Worm (Caenorhabditis elegans): ENCODE measurements around the gene his-71.

- no peak for TF ChIP-seq unc-55 (GFP tag; optimal IDR thresholded peaks at IDR 0.05)
- TF ChIP-seq K02D7.2 (tag; optimal IDR thresholded peaks at IDR 0.05) = no peak
- TF ChIP-seq pat-9 (tag; optimal IDR thresholded peaks at IDR 0.05) = no peak
- no peak for TF ChIP-seq pqm-1 (tag; optimal IDR thresholded peaks at IDR 0.05)
- TF ChIP-seq unc-42 (tag; optimal IDR thresholded peaks at IDR 0.05) = no peak
- no peak for TF ChIP-seq ama-1 (optimal IDR thresholded peaks at IDR 0.05)
These were observed 16.4 kb downstream of the his-71 start for ce11 chrX:7965449-7965848.

Measured in whole organism, late embryonic.